Fruit fly (Drosophila melanogaster) whole organism, adult: Measurements from ENCODE around the gene CG14609.

Experiments used
- CG11617 ChIP-seq: fragments of 200-800 bp; sonication (Bioruptor generic); optimal IDR thresholded peaks from 2 replicates; lab custom pipeline; 2017; ENCODE audit warnings: mild to moderate bottlenecking, missing biosample characterization, missing genetic modification reagents, missing genetic modification characterization
- CG12768 ChIP-seq: fragments of 200-800 bp; sonication (Bioruptor generic); optimal IDR thresholded peaks from 2 replicates; lab custom pipeline; 2017; ENCODE audit warnings: missing biosample characterization, missing genetic modification characterization, mild to moderate bottlenecking, moderate library complexity, missing genetic modification reagents
- CG14711 ChIP-seq: fragments of 200-800 bp; sonication (Bioruptor generic); optimal IDR thresholded peaks from 2 replicates; lab custom pipeline; 2018; ENCODE audit warnings: missing biosample characterization, mild to moderate bottlenecking, missing genetic modification characterization, moderate library complexity
- CG1620 ChIP-seq: fragments of 200-800 bp; sonication (Bioruptor generic); optimal IDR thresholded peaks from 2 replicates; lab custom pipeline; 2016; ENCODE audit warnings: missing biosample characterization, missing genetic modification characterization
- CG33017 ChIP-seq: fragments of 200-800 bp; sonication (Bioruptor generic); optimal IDR thresholded peaks from 2 replicates; lab custom pipeline; 2018; ENCODE audit warnings: missing biosample characterization, mild to moderate bottlenecking, missing genetic modification characterization, moderate library complexity
- CG5204 ChIP-seq: fragments of 200-800 bp; sonication (Bioruptor generic); optimal IDR thresholded peaks from 2 replicates; lab custom pipeline; 2016; ENCODE audit warnings: missing biosample characterization, missing genetic modification characterization
- CG7045 ChIP-seq: fragments of 200-800 bp; sonication (Bioruptor generic); optimal IDR thresholded peaks from 2 replicates; lab custom pipeline; 2017; ENCODE audit warnings: missing biosample characterization, mild to moderate bottlenecking, missing genetic modification characterization
- CG7101 ChIP-seq: fragments of 200-800 bp; sonication (Bioruptor generic); optimal IDR thresholded peaks from 2 replicates; lab custom pipeline; 2018; ENCODE audit warnings: missing biosample characterization, mild to moderate bottlenecking, missing genetic modification characterization, moderate library complexity
- Clk ChIP-seq: fragments of 200-800 bp; sonication (Bioruptor generic); optimal IDR thresholded peaks from 2 replicates; lab custom pipeline; 2017; ENCODE audit warnings: missing biosample characterization, missing genetic modification characterization
- Crg-1 ChIP-seq: fragments of 200-800 bp; sonication (Bioruptor generic); optimal IDR thresholded peaks from 2 replicates; lab custom pipeline; 2016; ENCODE audit warnings: missing biosample characterization, missing genetic modification characterization
- Hr96 ChIP-seq: fragments of 200-800 bp; sonication (Bioruptor generic); optimal IDR thresholded peaks from 2 replicates; lab custom pipeline; 2016; ENCODE audit warnings: missing biosample characterization, missing genetic modification characterization
- Mnt ChIP-seq: fragments of 200-800 bp; sonication (Bioruptor generic); optimal IDR thresholded peaks from 2 replicates; lab custom pipeline; 2016; ENCODE audit warnings: missing biosample characterization, mild to moderate bottlenecking, missing genetic modification characterization
- bab1 ChIP-seq: fragments of 200-800 bp; sonication (Bioruptor generic); optimal IDR thresholded peaks from 3 replicates; lab custom pipeline; 2019; ENCODE audit warnings: missing biosample characterization, mild to moderate bottlenecking, missing genetic modification characterization, moderate library complexity
- cnc ChIP-seq, 2 experiments: fragments of >200 bp; optimal IDR thresholded peaks; 2 replicates each; lab custom pipeline; 2017
- kay ChIP-seq: fragments of 200-800 bp; sonication (Bioruptor generic); peaks from one replicate; lab custom pipeline; 2016; ENCODE audit warnings: missing biosample characterization, missing genetic modification characterization, borderline replicate concordance
- ovo ChIP-seq: fragments of 200-800 bp; sonication (Bioruptor generic); optimal IDR thresholded peaks from 2 replicates; lab custom pipeline; 2016; ENCODE audit warnings: missing biosample characterization, missing genetic modification characterization
- pad ChIP-seq: fragments of 200-800 bp; sonication (Bioruptor generic); optimal IDR thresholded peaks from 3 replicates; lab custom pipeline; 2017; ENCODE audit warnings: missing biosample characterization, missing genetic modification characterization, mild to moderate bottlenecking, moderate library complexity, missing genetic modification reagents
- tj ChIP-seq: fragments of 200-800 bp; sonication (Bioruptor generic); optimal IDR thresholded peaks from 3 replicates; lab custom pipeline; 2017; ENCODE audit warnings: missing biosample characterization, mild to moderate bottlenecking, missing genetic modification characterization, moderate library complexity
- toe ChIP-seq: fragments of 200-800 bp; sonication (Bioruptor generic); optimal IDR thresholded peaks from 2 replicates; lab custom pipeline; 2016; ENCODE audit warnings: missing biosample characterization, missing genetic modification characterization

CG14609 gene

dm6 chr3R:7169927-7170326 lies 30.8 kb upstream of the CG14609 start:
- TF ChIP-seq Hr96 (GFP tag; lab: Kevin White, UChicago) (no peak), CG11617 (GFP tag; lab: Kevin White, UChicago) (no peak), cnc (optimal IDR thresholded peaks at IDR 0.05; lab: Kevin White, UChicago) (no peak), CG7101 (tag; lab: Kevin White, UChicago) (no peak), tj (GFP tag; lab: Kevin White, UChicago) (no peak), kay (no peak), CG7045 (GFP tag; lab: Kevin White, UChicago) (no peak), Crg-1 (GFP tag; lab: Kevin White, UChicago) (no peak), bab1 (GFP tag; lab: Kevin White, UChicago) (no peak), CG12768 (GFP tag; lab: Kevin White, UChicago) (no peak), CG1620 (GFP tag; lab: Kevin White, UChicago) (no peak), Mnt (GFP tag; lab: Kevin White, UChicago) (no peak), toe (GFP tag; lab: Kevin White, UChicago) (no peak), CG14711 (no peak), CG5204 (no peak), ovo (GFP tag; lab: Kevin White, UChicago) (no peak), pad (no peak)

- TF ChIP-seq Crg-1 (GFP tag; lab: Kevin White, UChicago) (no peak), Hr96 (GFP tag; lab: Kevin White, UChicago) (no peak), Mnt (GFP tag; lab: Kevin White, UChicago) (no peak), CG14711 (no peak), CG11617 (GFP tag; lab: Kevin White, UChicago) (no peak), kay (no peak), CG33017 (tag; lab: Kevin White, UChicago) (no peak), CG5204 (no peak), CG12768 (GFP tag; lab: Kevin White, UChicago) (no peak), cnc (optimal IDR thresholded peaks at IDR 0.05; lab: Kevin White, UChicago) (no peak), toe (GFP tag; lab: Kevin White, UChicago) (no peak), pad (no peak), ovo (GFP tag; lab: Kevin White, UChicago) (no peak), Clk (no peak), tj (GFP tag; lab: Kevin White, UChicago) (no peak), CG7045 (GFP tag; lab: Kevin White, UChicago) (no peak), CG1620 (GFP tag; lab: Kevin White, UChicago) (no peak)
These were observed 29.2 kb upstream of the CG14609 start for dm6 chr3R:7171384-7172099.

dm6 chr3R:7172978-7173377 lies 27.8 kb upstream of the CG14609 start:
- no peak for TF ChIP-seq CG12768 (GFP tag; lab: Kevin White, UChicago)
- no peak for TF ChIP-seq CG33017 (tag; lab: Kevin White, UChicago)
- no peak for TF ChIP-seq bab1 (GFP tag; lab: Kevin White, UChicago)
- TF ChIP-seq CG7101 (tag; lab: Kevin White, UChicago): no peak
- no peak for TF ChIP-seq cnc (optimal IDR thresholded peaks at IDR 0.05; lab: Kevin White, UChicago)
- TF ChIP-seq Clk: no peak
- no peak for TF ChIP-seq toe (GFP tag; lab: Kevin White, UChicago)
- TF ChIP-seq CG1620 (GFP tag; lab: Kevin White, UChicago): no peak

dm6 chr3R:7174755-7175154 lies 26.0 kb upstream of the CG14609 start:
- TF ChIP-seq cnc (optimal IDR thresholded peaks at IDR 0.05; lab: Kevin White, UChicago) (no peak), Hr96 (GFP tag; lab: Kevin White, UChicago) (no peak)

dm6 chr3R:7186242-7187092 lies 14.3 kb upstream of the CG14609 start, which contains the start of the genes CG10055 and lap:
CG10055 (minus strand) TSS chr3R:7186673.
lap (plus strand) TSS chr3R:7186994.
- TF ChIP-seq Clk (no peak), Hr96 (GFP tag; lab: Kevin White, UChicago) (no peak), CG1620 (GFP tag; lab: Kevin White, UChicago) (no peak), toe (GFP tag; lab: Kevin White, UChicago) (no peak), tj (GFP tag; lab: Kevin White, UChicago) (no peak), cnc (optimal IDR thresholded peaks at IDR 0.05; lab: Kevin White, UChicago) (no peak), CG7101 (tag; lab: Kevin White, UChicago) (no peak), Mnt (GFP tag; lab: Kevin White, UChicago) (peak; percentile 11), pad (no peak)

- TF ChIP-seq CG33017 (tag; lab: Kevin White, UChicago) (no peak), CG5204 (no peak), ovo (GFP tag; lab: Kevin White, UChicago) (peak; percentile 19), CG12768 (GFP tag; lab: Kevin White, UChicago) (no peak), bab1 (GFP tag; lab: Kevin White, UChicago) (peak; percentile 3), Clk (no peak), Crg-1 (GFP tag; lab: Kevin White, UChicago) (no peak)
These were observed 13.5 kb upstream of the CG14609 start for dm6 chr3R:7187093-7187912.
